Worm (Caenorhabditis elegans) whole organism, late embryonic: ENCODE measurements around the gene C03B1.3.

Experiments used
- F13H6.1 ChIP-seq: sonication (generic microtip); optimal IDR thresholded peaks from 2 replicates; lab custom pipeline; 2016; ENCODE audit warnings: missing genetic modification characterization, missing compliant biosample characterization
- K09A11.1 ChIP-seq: sonication (generic microtip); optimal IDR thresholded peaks from 2 replicates; lab custom pipeline; 2017; ENCODE audit warnings: antibody characterized with exemption, mild to moderate bottlenecking, missing genetic modification characterization, missing compliant biosample characterization; ENCODE audit not compliant: insufficient read depth
- T23F11.4 ChIP-seq: fragments of 200-800 bp; sonication (Bioruptor generic); optimal IDR thresholded peaks from 2 replicates; lab custom pipeline; 2018; ENCODE audit warnings: mild to moderate bottlenecking, missing genetic modification characterization, missing compliant biosample characterization
- ceh-18 ChIP-seq: sonication (generic microtip); optimal IDR thresholded peaks from 2 replicates; lab custom pipeline; 2016; ENCODE audit warnings: missing genetic modification characterization, missing compliant biosample characterization
- ceh-19 ChIP-seq: fragments of 200-800 bp; sonication (Bioruptor generic); optimal IDR thresholded peaks from 2 replicates; lab custom pipeline; 2018; ENCODE audit warnings: mild to moderate bottlenecking, missing genetic modification characterization, missing compliant biosample characterization
- ceh-22 ChIP-seq: sonication (generic microtip); optimal IDR thresholded peaks from 2 replicates; lab custom pipeline; 2017; ENCODE audit warnings: missing biosample characterization, missing genetic modification characterization
- ceh-24 ChIP-seq: sonication (generic microtip); optimal IDR thresholded peaks from 2 replicates; lab custom pipeline; 2016; ENCODE audit warnings: mild to moderate bottlenecking, missing genetic modification characterization, missing compliant biosample characterization
- ceh-30 ChIP-seq: fragments of 150-350 bp; optimal IDR thresholded peaks from 2 replicates; lab custom pipeline; 2014; ENCODE audit warnings: missing biosample characterization, missing genetic modification characterization
- ceh-45 ChIP-seq: fragments of 200-800 bp; sonication (Bioruptor generic); IDR thresholded peaks from 2 replicates; pipeline ENCODE4 v1.3.6; 2022; ENCODE audit warnings: missing genetic modification reagents, missing genetic modification characterization, missing compliant biosample characterization
- ceh-48 ChIP-seq: sonication (generic microtip); optimal IDR thresholded peaks from 2 replicates; lab custom pipeline; 2016; ENCODE audit warnings: missing genetic modification characterization, inconsistent platforms, missing compliant biosample characterization
- ceh-6 ChIP-seq: fragments of 200-800 bp; sonication (Bioruptor generic); optimal IDR thresholded peaks from 2 replicates; lab custom pipeline; 2018; ENCODE audit warnings: mild to moderate bottlenecking, missing genetic modification characterization, missing compliant biosample characterization
- che-1 ChIP-seq: sonication (generic microtip); optimal IDR thresholded peaks from 2 replicates; lab custom pipeline; 2016; ENCODE audit warnings: mild to moderate bottlenecking, missing genetic modification characterization, missing compliant biosample characterization
- dmd-4 ChIP-seq: sonication (generic microtip); optimal IDR thresholded peaks from 2 replicates; lab custom pipeline; 2016; ENCODE audit warnings: borderline replicate concordance, missing genetic modification characterization, missing compliant biosample characterization
- dve-1 ChIP-seq: sonication (generic microtip); optimal IDR thresholded peaks from 2 replicates; lab custom pipeline; 2017; ENCODE audit warnings: antibody characterized with exemption, mild to moderate bottlenecking, missing genetic modification characterization, missing compliant biosample characterization
- elt-4 ChIP-seq: sonication (generic microtip); optimal IDR thresholded peaks from 2 replicates; lab custom pipeline; 2016; ENCODE audit warnings: missing genetic modification characterization, missing compliant biosample characterization
- ets-4 ChIP-seq: sonication (generic microtip); optimal IDR thresholded peaks from 2 replicates; lab custom pipeline; 2016; ENCODE audit warnings: missing genetic modification characterization, missing compliant biosample characterization
- eyg-1 ChIP-seq: sonication (generic microtip); optimal IDR thresholded peaks from 2 replicates; lab custom pipeline; 2016; ENCODE audit warnings: missing genotype, missing genetic modification characterization, missing compliant biosample characterization
- hlh-13 ChIP-seq: fragments of 200-800 bp; sonication (Bioruptor generic); optimal IDR thresholded peaks from 2 replicates; lab custom pipeline; 2018; ENCODE audit warnings: mild to moderate bottlenecking, missing genetic modification characterization, missing compliant biosample characterization
- hlh-15 ChIP-seq: sonication (generic microtip); optimal IDR thresholded peaks from 2 replicates; lab custom pipeline; 2016; ENCODE audit warnings: missing genetic modification characterization, missing compliant biosample characterization
- hlh-6 ChIP-seq: sonication (generic microtip); optimal IDR thresholded peaks from 2 replicates; lab custom pipeline; 2016; ENCODE audit warnings: missing genotype, missing genetic modification characterization, missing compliant biosample characterization
- hlh-8 ChIP-seq: sonication (generic microtip); optimal IDR thresholded peaks from 2 replicates; lab custom pipeline; 2016; ENCODE audit warnings: missing genotype, missing genetic modification characterization, missing compliant biosample characterization
- lim-6 ChIP-seq: sonication (generic microtip); optimal IDR thresholded peaks from 2 replicates; lab custom pipeline; 2016; ENCODE audit warnings: missing genetic modification characterization, missing compliant biosample characterization
- lin-11 ChIP-seq: fragments of 200-800 bp; sonication (Bioruptor generic); optimal IDR thresholded peaks from 2 replicates; lab custom pipeline; 2018; ENCODE audit warnings: mild to moderate bottlenecking, missing genetic modification characterization, missing compliant biosample characterization
- mec-3 ChIP-seq: sonication (generic microtip); optimal IDR thresholded peaks from 2 replicates; lab custom pipeline; 2016; ENCODE audit warnings: borderline replicate concordance, missing genetic modification characterization, missing compliant biosample characterization
- nfya-1 ChIP-seq: sonication (generic microtip); optimal IDR thresholded peaks from 2 replicates; lab custom pipeline; 2017; ENCODE audit warnings: missing genetic modification characterization, mild to moderate bottlenecking, missing compliant biosample characterization, antibody characterized with exemption, moderate library complexity
- npax-4 ChIP-seq: sonication (generic microtip); optimal IDR thresholded peaks from 2 replicates; lab custom pipeline; 2016; ENCODE audit warnings: missing genetic modification characterization, missing compliant biosample characterization
- odd-2 ChIP-seq: sonication (generic microtip); optimal IDR thresholded peaks from 2 replicates; lab custom pipeline; 2017; ENCODE audit warnings: antibody characterized with exemption, mild to moderate bottlenecking, missing genetic modification characterization, missing compliant biosample characterization
- pag-3 ChIP-seq: sonication (generic microtip); optimal IDR thresholded peaks from 2 replicates; lab custom pipeline; 2016; ENCODE audit warnings: missing compliant biosample characterization, missing genetic modification characterization, borderline replicate concordance
- pax-1 ChIP-seq: fragments of 150-350 bp; optimal IDR thresholded peaks from 2 replicates; lab custom pipeline; 2014; ENCODE audit warnings: missing biosample characterization, missing genetic modification characterization
- pha-2 ChIP-seq: sonication (generic microtip); optimal IDR thresholded peaks from 2 replicates; lab custom pipeline; 2017; ENCODE audit warnings: mild to moderate bottlenecking, missing genetic modification characterization, missing compliant biosample characterization
- pha-4 ChIP-seq: fragments of 150-350 bp; optimal IDR thresholded peaks from 2 replicates; lab custom pipeline; 2018; ENCODE audit warnings: missing biosample characterization, missing genetic modification reagents, missing genetic modification characterization
- pqm-1 ChIP-seq: sonication (generic microtip); optimal IDR thresholded peaks from 2 replicates; lab custom pipeline; 2016; ENCODE audit warnings: missing genetic modification characterization, missing compliant biosample characterization
- pros-1 ChIP-seq: fragments of 150-350 bp; optimal IDR thresholded peaks from 2 replicates; lab custom pipeline; 2014; ENCODE audit warnings: missing biosample characterization, missing genetic modification reagents, missing genetic modification characterization
- ref-2 ChIP-seq: sonication (generic microtip); optimal IDR thresholded peaks from 2 replicates; lab custom pipeline; 2016; ENCODE audit warnings: missing genetic modification characterization, missing compliant biosample characterization
- sox-2 ChIP-seq: fragments of 200-800 bp; sonication (Bioruptor generic); IDR thresholded peaks from 2 replicates; pipeline ENCODE4 v1.3.6; 2022; ENCODE audit warnings: missing genetic modification reagents, missing genetic modification characterization, missing compliant biosample characterization
- sox-4 ChIP-seq: sonication (generic microtip); optimal IDR thresholded peaks from 2 replicates; lab custom pipeline; 2017; ENCODE audit warnings: mild to moderate bottlenecking, missing genetic modification characterization, inconsistent platforms, missing compliant biosample characterization
- syd-9 ChIP-seq: sonication (generic microtip); optimal IDR thresholded peaks from 2 replicates; lab custom pipeline; 2016; ENCODE audit warnings: mild to moderate bottlenecking, missing genetic modification characterization, moderate library complexity, missing compliant biosample characterization
- tbx-2 ChIP-seq: sonication (generic microtip); optimal IDR thresholded peaks from 2 replicates; lab custom pipeline; 2016; ENCODE audit warnings: missing genetic modification characterization, missing compliant biosample characterization
- tbx-7 ChIP-seq: sonication (generic microtip); optimal IDR thresholded peaks from 2 replicates; lab custom pipeline; 2016; ENCODE audit warnings: missing genotype, missing genetic modification characterization, missing compliant biosample characterization
- unc-86 ChIP-seq: sonication (generic microtip); optimal IDR thresholded peaks from 2 replicates; lab custom pipeline; 2016; ENCODE audit warnings: missing genetic modification characterization, missing compliant biosample characterization

Gene C03B1.3

ce11 chrX:6341513-6341912, 24.3 kb upstream of the C03B1.3 start, which contains the start of gene C03B1.7:
Gene C03B1.7, plus strand, starts transcription at chrX:6341813.
- TF ChIP-seq ceh-30 (tag; lab: Kevin White, UChicago) (no peak), odd-2 (no peak), F13H6.1 (no peak), mec-3 (tag; lab: Kevin White, UChicago) (no peak), ceh-22 (no peak), ceh-45 (GFP tag; lab: Robert Waterston, UW) (no peak)
- TF ChIP-seq, all 69 proteins: peak for 0

- no peak for TF ChIP-seq hlh-6 (tag; lab: Kevin White, UChicago)
- TF ChIP-seq dmd-4 (tag; lab: Kevin White, UChicago) = no peak
- TF ChIP-seq lin-11 (tag; lab: Kevin White, UChicago) = no peak
- no peak for TF ChIP-seq lim-6
- TF ChIP-seq ceh-18 = no peak
- no peak for TF ChIP-seq K09A11.1 (tag; lab: Kevin White, UChicago)
- no peak for TF ChIP-seq ref-2
- no peak for TF ChIP-seq dve-1 (tag; lab: Kevin White, UChicago)
- TF ChIP-seq elt-4 = no peak
- no peak for TF ChIP-seq hlh-15 (tag; lab: Kevin White, UChicago)
- TF ChIP-seq eyg-1 (tag; lab: Kevin White, UChicago) = no peak
Observed at ce11 chrX:6345785-6346184, 20.0 kb upstream of the C03B1.3 start.

- TF ChIP-seq ceh-30 (tag; lab: Kevin White, UChicago) (no peak), pqm-1 (no peak)
- TF ChIP-seq, all 69 proteins: peak for 0
Observed at ce11 chrX:6347013-6347412, 18.8 kb upstream of the C03B1.3 start, which contains the start of gene C03B1.9. Gene C03B1.9, minus strand, starts transcription at chrX:6347113.

- TF ChIP-seq hlh-15 (tag; lab: Kevin White, UChicago) (no peak), hlh-8 (tag; lab: Kevin White, UChicago) (no peak), sox-4 (tag; lab: Kevin White, UChicago) (no peak), odd-2 (no peak), tbx-7 (no peak), ceh-6 (no peak), F13H6.1 (no peak), pha-4 (tag; lab: Kevin White, UChicago) (no peak), unc-86 (tag; lab: Kevin White, UChicago) (no peak)
Observed at ce11 chrX:6350016-6350415, 15.8 kb upstream of the C03B1.3 start, which contains the start of gene C03B1.6. Gene C03B1.6, plus strand, starts transcription at chrX:6350316.

ce11 chrX:6353763-6354162, 12.1 kb upstream of the C03B1.3 start:
- TF ChIP-seq T23F11.4 (GFP tag; lab: Kevin White, UChicago) (no peak), pha-2 (no peak), ceh-24 (tag; lab: Kevin White, UChicago) (no peak), che-1 (tag; lab: Kevin White, UChicago) (no peak), tbx-2 (tag; lab: Kevin White, UChicago) (no peak), syd-9 (tag; lab: Kevin White, UChicago) (no peak), dmd-4 (tag; lab: Kevin White, UChicago) (no peak), ceh-19 (no peak), npax-4 (no peak), pros-1 (tag; lab: Kevin White, UChicago) (no peak), pag-3 (tag; lab: Kevin White, UChicago) (no peak), ets-4 (tag; lab: Kevin White, UChicago) (no peak), nfya-1 (tag; lab: Kevin White, UChicago) (no peak), ceh-48 (tag; lab: Kevin White, UChicago) (no peak), pax-1 (tag; lab: Kevin White, UChicago) (no peak), sox-2 (GFP tag; lab: Robert Waterston, UW) (no peak), ceh-30 (tag; lab: Kevin White, UChicago) (no peak), hlh-13 (GFP tag; lab: Kevin White, UChicago) (no peak), eyg-1 (tag; lab: Kevin White, UChicago) (no peak)
